Worm (Caenorhabditis elegans) whole organism, L3 larva: ENCODE results near the gene T16G1.4.

Experiments used
- R02D3.7 ChIP-seq: fragments of 150-350 bp; optimal IDR thresholded peaks from 2 replicates; lab custom pipeline; 2014; ENCODE audit warnings: missing biosample characterization, missing genetic modification characterization
- ZK546.5 ChIP-seq: sonication (generic microtip); optimal IDR thresholded peaks from 2 replicates; lab custom pipeline; 2017; ENCODE audit warnings: missing biosample characterization, missing genetic modification characterization
- aly-2 ChIP-seq: fragments of 150-350 bp; optimal IDR thresholded peaks from 2 replicates; lab custom pipeline; 2014; ENCODE audit warnings: missing biosample characterization, missing genetic modification characterization
- ama-1 ChIP-seq: fragments of 150-350 bp; optimal IDR thresholded peaks from 2 replicates; lab custom pipeline; 2018
- ceh-28 ChIP-seq: fragments of 150-350 bp; optimal IDR thresholded peaks from 2 replicates; lab custom pipeline; 2014; ENCODE audit warnings: missing biosample characterization, missing genetic modification reagents, missing genetic modification characterization
- ceh-82 ChIP-seq: fragments of 150-350 bp; optimal IDR thresholded peaks from 2 replicates; lab custom pipeline; 2014; ENCODE audit warnings: missing biosample characterization, missing genetic modification characterization
- ceh-9 ChIP-seq: sonication (generic microtip); optimal IDR thresholded peaks from 2 replicates; lab custom pipeline; 2018; ENCODE audit warnings: missing biosample characterization, missing genetic modification characterization
- daf-12 ChIP-seq: fragments of 150-350 bp; optimal IDR thresholded peaks from 2 replicates; lab custom pipeline; 2014; ENCODE audit warnings: missing biosample characterization, missing genetic modification reagents, missing genetic modification characterization
- egl-27 ChIP-seq: sonication (generic microtip); optimal IDR thresholded peaks from 4 replicates; lab custom pipeline; 2017; ENCODE audit warnings: missing biosample characterization, missing genetic modification reagents, missing genetic modification characterization
- elt-1 ChIP-seq: fragments of 150-350 bp; optimal IDR thresholded peaks from 2 replicates; lab custom pipeline; 2014; ENCODE audit warnings: missing biosample characterization, missing genetic modification characterization
- elt-2 ChIP-seq: sonication (generic microtip); optimal IDR thresholded peaks from 2 replicates; lab custom pipeline; 2016; ENCODE audit warnings: missing genetic modification reagents, mild to moderate bottlenecking, missing genetic modification characterization, missing compliant biosample characterization
- fkh-2 ChIP-seq: fragments of 150-350 bp; optimal IDR thresholded peaks from 2 replicates; lab custom pipeline; 2014; ENCODE audit warnings: missing biosample characterization, missing genetic modification reagents, missing genetic modification characterization
- fos-1 ChIP-seq: fragments of 150-350 bp; optimal IDR thresholded peaks from 2 replicates; lab custom pipeline; 2014; ENCODE audit warnings: missing biosample characterization, missing genetic modification characterization
- hmg-11 ChIP-seq: sonication (generic microtip); optimal IDR thresholded peaks from 2 replicates; lab custom pipeline; 2016; ENCODE audit warnings: missing genetic modification characterization, missing compliant biosample characterization
- jun-1 ChIP-seq: fragments of 150-350 bp; optimal IDR thresholded peaks from 2 replicates; lab custom pipeline; 2014; ENCODE audit warnings: missing biosample characterization, missing genetic modification reagents, missing genetic modification characterization
- lin-15B ChIP-seq: fragments of 150-350 bp; optimal IDR thresholded peaks from 2 replicates; lab custom pipeline; 2014; ENCODE audit warnings: missing biosample characterization, missing genetic modification characterization
- lin-39 ChIP-seq: fragments of 150-350 bp; optimal IDR thresholded peaks from 2 replicates; lab custom pipeline; 2018; ENCODE audit warnings: missing biosample characterization, missing genetic modification reagents, missing genetic modification characterization
- mdl-1 ChIP-seq: fragments of 150-350 bp; optimal IDR thresholded peaks from 2 replicates; lab custom pipeline; 2014; ENCODE audit warnings: missing biosample characterization, missing genetic modification characterization
- mml-1 ChIP-seq: fragments of 150-350 bp; sonication (generic microtip); optimal IDR thresholded peaks from 3 replicates; lab custom pipeline; 2014; ENCODE audit warnings: missing biosample characterization, missing genetic modification characterization
- nfya-1 ChIP-seq: sonication (generic microtip); optimal IDR thresholded peaks from 2 replicates; lab custom pipeline; 2017; ENCODE audit warnings: missing genetic modification characterization, mild to moderate bottlenecking, missing compliant biosample characterization, antibody characterized with exemption, moderate library complexity; ENCODE audit not compliant: insufficient read depth
- nhr-11 ChIP-seq: fragments of 150-350 bp; optimal IDR thresholded peaks from 2 replicates; lab custom pipeline; 2014; ENCODE audit warnings: missing biosample characterization, missing genetic modification characterization
- nhr-12 ChIP-seq: fragments of 150-350 bp; optimal IDR thresholded peaks from 2 replicates; lab custom pipeline; 2014; ENCODE audit warnings: missing biosample characterization, missing genetic modification characterization
- nhr-23 ChIP-seq: fragments of 150-350 bp; optimal IDR thresholded peaks from 2 replicates; lab custom pipeline; 2014; ENCODE audit warnings: missing biosample characterization, missing genetic modification reagents, missing genetic modification characterization
- nhr-237 ChIP-seq: fragments of 150-350 bp; optimal IDR thresholded peaks from 2 replicates; lab custom pipeline; 2014; ENCODE audit warnings: missing biosample characterization, missing genetic modification characterization
- nhr-25 ChIP-seq: sonication (generic microtip); optimal IDR thresholded peaks from 2 replicates; lab custom pipeline; 2017; ENCODE audit warnings: missing biosample characterization, missing genetic modification characterization
- nhr-28 ChIP-seq: fragments of 150-350 bp; optimal IDR thresholded peaks from 2 replicates; lab custom pipeline; 2014; ENCODE audit warnings: missing biosample characterization, missing genetic modification characterization
- nhr-43 ChIP-seq: sonication (generic microtip); optimal IDR thresholded peaks from 2 replicates; lab custom pipeline; 2016; ENCODE audit warnings: mild to moderate bottlenecking, missing genetic modification characterization, missing compliant biosample characterization; ENCODE audit not compliant: poor library complexity, severe bottlenecking
- nhr-67 ChIP-seq: fragments of 150-350 bp; optimal IDR thresholded peaks from 2 replicates; lab custom pipeline; 2014; ENCODE audit warnings: missing biosample characterization, missing genetic modification characterization
- nhr-76 ChIP-seq: fragments of 150-350 bp; sonication (generic microtip); optimal IDR thresholded peaks from 5 replicates; lab custom pipeline; 2014; ENCODE audit warnings: missing biosample characterization, missing genetic modification characterization
- pha-4 ChIP-seq: fragments of 150-350 bp; optimal IDR thresholded peaks from 2 replicates; lab custom pipeline; 2014; ENCODE audit warnings: missing biosample characterization, missing genetic modification reagents, missing genetic modification characterization
- pqm-1 ChIP-seq: fragments of 150-350 bp; optimal IDR thresholded peaks from 2 replicates; lab custom pipeline; 2017; ENCODE audit warnings: missing biosample characterization, missing genetic modification characterization, inconsistent platforms
- sea-2 ChIP-seq: fragments of 150-350 bp; sonication (generic microtip); optimal IDR thresholded peaks from 4 replicates; lab custom pipeline; 2014; ENCODE audit warnings: missing biosample characterization, missing genetic modification reagents, missing genetic modification characterization
- skn-1 ChIP-seq: fragments of 150-350 bp; optimal IDR thresholded peaks from 2 replicates; lab custom pipeline; 2014; ENCODE audit warnings: missing biosample characterization, missing genetic modification characterization
- snpc-4 ChIP-seq: fragments of 150-350 bp; optimal IDR thresholded peaks from 2 replicates; lab custom pipeline; 2014; ENCODE audit warnings: missing biosample characterization, missing genetic modification characterization
- tbx-2 ChIP-seq: sonication (generic microtip); optimal IDR thresholded peaks from 2 replicates; lab custom pipeline; 2016; ENCODE audit warnings: mild to moderate bottlenecking, missing genetic modification characterization, missing compliant biosample characterization
- unc-62 ChIP-seq: fragments of 150-350 bp; sonication (generic microtip); optimal IDR thresholded peaks from 4 replicates; lab custom pipeline; 2014; ENCODE audit warnings: missing biosample characterization, missing genetic modification reagents, missing genetic modification characterization
- zag-1 ChIP-seq: fragments of 150-350 bp; optimal IDR thresholded peaks from 2 replicates; lab custom pipeline; 2014; ENCODE audit warnings: missing biosample characterization, missing genetic modification characterization
- ztf-11 ChIP-seq: fragments of 150-350 bp; optimal IDR thresholded peaks from 2 replicates; lab custom pipeline; 2014; ENCODE audit warnings: missing biosample characterization, missing genetic modification characterization
- ztf-4 ChIP-seq: fragments of 150-350 bp; optimal IDR thresholded peaks from 2 replicates; lab custom pipeline; 2014; ENCODE audit warnings: missing biosample characterization, missing genetic modification characterization

Gene T16G1.4

ce11 chrV:12961085-12961560 is 19.5 kb upstream of the T16G1.4 start, which contains the start of gene mpst-7:
Gene mpst-7, minus strand, starts transcription at chrV:12961135.
- TF ChIP-seq nhr-23 (tag; lab: Kevin White, UChicago) (peak; percentile 21), mml-1 (tag; lab: Kevin White, UChicago) (no peak), nhr-25 (tag; lab: Kevin White, UChicago) (peak; percentile 57)
- TF ChIP-seq, all 47 proteins: peak for 2

ce11 chrV:12954261-12954660 is 12.6 kb upstream of the T16G1.4 start:
- TF ChIP-seq fkh-2, result no peak

- TF ChIP-seq nhr-11 (no peak), fkh-2 (no peak), lin-15B (tag; lab: Kevin White, UChicago) (no peak), aly-2 (tag; lab: Kevin White, UChicago) (no peak), nhr-237 (tag; lab: Kevin White, UChicago) (no peak), nhr-28 (tag; lab: Kevin White, UChicago) (no peak), nhr-76 (tag; lab: Kevin White, UChicago) (no peak), nhr-43 (tag; lab: Kevin White, UChicago) (no peak), unc-62 (GFP tag; lab: Kevin White, UChicago) (no peak), ztf-11 (no peak), nhr-25 (tag; lab: Kevin White, UChicago) (no peak)
Observed at ce11 chrV:12953702-12954101, 12.1 kb upstream of the T16G1.4 start, which contains the start of gene eif-3.K. Gene eif-3.K, plus strand, starts transcription at chrV:12954002.

ce11 chrV:12952287-12952686 is 10.6 kb upstream of the T16G1.4 start, which contains the start of gene pqn-68:
Gene pqn-68, plus strand, starts transcription at chrV:12952636.
- no peak for TF ChIP-seq ceh-9 (tag; lab: Kevin White, UChicago)
- TF ChIP-seq nhr-237 (tag; lab: Kevin White, UChicago), result no peak
- TF ChIP-seq sea-2 (GFP tag; lab: Kevin White, UChicago), result no peak
- TF ChIP-seq nhr-28 (tag; lab: Kevin White, UChicago), result no peak
- no peak for TF ChIP-seq egl-27
- peak; percentile 60 for TF ChIP-seq pha-4 (tag; lab: Kevin White, UChicago)
- TF ChIP-seq elt-1 (tag; lab: Kevin White, UChicago), result no peak
- TF ChIP-seq pqm-1 (tag; lab: Kevin White, UChicago), result no peak
- no peak for TF ChIP-seq ztf-11
- no peak for TF ChIP-seq lin-39
- no peak for TF ChIP-seq jun-1
- TF ChIP-seq tbx-2 (tag; lab: Kevin White, UChicago), result no peak
- no peak for TF ChIP-seq ceh-28 (tag; lab: Kevin White, UChicago)
- TF ChIP-seq mdl-1 (tag; lab: Kevin White, UChicago), result no peak
- no peak for TF ChIP-seq ztf-4 (tag; lab: Kevin White, UChicago)
- peak; percentile 42 for TF ChIP-seq nfya-1 (tag; lab: Kevin White, UChicago)
- no peak for TF ChIP-seq fos-1 (tag; lab: Kevin White, UChicago)
- peak; percentile 48 for TF ChIP-seq hmg-11 (tag; lab: Kevin White, UChicago)
- TF ChIP-seq nhr-67 (tag; lab: Kevin White, UChicago), result no peak
- TF ChIP-seq aly-2 (tag; lab: Kevin White, UChicago), result no peak
- TF ChIP-seq lin-15B (tag; lab: Kevin White, UChicago), result peak; percentile 33
- peak; percentile 12 for TF ChIP-seq nhr-23 (tag; lab: Kevin White, UChicago)

ce11 chrV:12950812-12951528 is 9.3 kb upstream of the T16G1.4 start, which contains the start of the genes T16G1.9 and T16G1.18:
Gene T16G1.9, minus strand, starts transcription at chrV:12950862.
Gene T16G1.18, plus strand, starts transcription at chrV:12951304.
- no peak for TF ChIP-seq nhr-76 (tag; lab: Kevin White, UChicago)
- peak; percentile 22 for TF ChIP-seq pqm-1 (tag; lab: Kevin White, UChicago)
- TF ChIP-seq ceh-82 (tag; lab: Kevin White, UChicago), result no peak
- peak; percentile 58 for TF ChIP-seq lin-15B (tag; lab: Kevin White, UChicago)
- TF ChIP-seq nhr-12 (tag; lab: Kevin White, UChicago), result no peak
- no peak for TF ChIP-seq ztf-4 (tag; lab: Kevin White, UChicago)
- TF ChIP-seq nhr-43 (tag; lab: Kevin White, UChicago), result peak; percentile 6
- TF ChIP-seq elt-2 (tag; lab: Kevin White, UChicago), result peak; percentile 42
- no peak for TF ChIP-seq fkh-2
- TF ChIP-seq skn-1 (tag; lab: Kevin White, UChicago), result no peak
- peak; percentile 42 for TF ChIP-seq hmg-11 (tag; lab: Kevin White, UChicago)
- TF ChIP-seq fos-1 (tag; lab: Kevin White, UChicago), result no peak
- TF ChIP-seq pha-4 (tag; lab: Kevin White, UChicago), result peak; percentile 71
- no peak for TF ChIP-seq nhr-67 (tag; lab: Kevin White, UChicago)
- no peak for TF ChIP-seq nhr-237 (tag; lab: Kevin White, UChicago)
- TF ChIP-seq zag-1 (tag; lab: Kevin White, UChicago), result no peak
- TF ChIP-seq ZK546.5, result no peak
- TF ChIP-seq ceh-28 (tag; lab: Kevin White, UChicago), result no peak
- peak; percentile 72 for TF ChIP-seq ama-1 (lab: Kevin White, UChicago)
- peak; percentile 18 for TF ChIP-seq nhr-23 (tag; lab: Kevin White, UChicago)
- peak; percentile 54 for TF ChIP-seq nhr-25 (tag; lab: Kevin White, UChicago)
- TF ChIP-seq R02D3.7, result no peak
- peak; percentile 54 for TF ChIP-seq snpc-4 (tag; lab: Kevin White, UChicago)
- no peak for TF ChIP-seq daf-12 (tag; lab: Kevin White, UChicago)
- TF ChIP-seq lin-39, result peak; percentile 4
- TF ChIP-seq mml-1 (tag; lab: Kevin White, UChicago), result no peak
